Fruit fly (Drosophila melanogaster): Measurements from ENCODE around the gene Cpr100A.

- TF ChIP-seq Hmr (GFP tag; optimal IDR thresholded peaks at IDR 0.05) (no peak), Atf3 (GFP tag; optimal IDR thresholded peaks at IDR 0.05) (no peak), C15 (GFP tag; IDR thresholded peaks at IDR 0.05) (no peak), CG4820 (GFP tag; optimal IDR thresholded peaks at IDR 0.05) (no peak), rib (GFP tag; IDR thresholded peaks at IDR 0.05) (no peak), Gug (GFP tag; IDR thresholded peaks at IDR 0.05) (no peak), CG11695 (GFP tag; IDR thresholded peaks at IDR 0.05) (no peak), schlank (tag; optimal IDR thresholded peaks at IDR 0.05) (no peak), tio (GFP tag; optimal IDR thresholded peaks at IDR 0.05) (no peak)
Measured at dm6 chr3R:30851843-30852365, 15.4 kb upstream of the Cpr100A start, which contains the start of gene tll.
